Fruit fly (Drosophila melanogaster): Measurements from ENCODE around the gene CG9662.

DNA sequence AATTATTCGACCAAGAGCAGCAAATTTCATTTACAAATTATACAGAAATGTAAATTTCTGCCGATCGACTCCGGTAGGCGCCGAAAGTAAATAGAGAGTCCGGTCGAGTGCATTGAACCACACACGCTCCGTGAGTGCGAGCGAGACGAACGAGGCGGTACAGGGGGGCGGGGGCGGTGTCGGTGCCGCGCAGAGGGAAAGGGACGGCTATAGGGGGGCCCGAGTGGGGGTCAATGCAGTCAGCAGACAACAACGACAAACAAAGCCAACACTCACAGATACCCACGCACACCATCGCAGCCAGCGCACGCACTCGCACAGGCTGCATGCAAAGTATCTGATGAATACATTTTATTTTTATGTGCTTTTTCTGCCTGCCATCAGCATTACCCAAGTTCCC is 37.1 kb downstream of the CG9662 start:
- TF ChIP-seq Hr96 (GFP tag; optimal IDR thresholded peaks at IDR 0.05) (no peak), CG14711 (tag; optimal IDR thresholded peaks at IDR 0.05) (no peak)

Data from whole organism, adult.